Worm (Caenorhabditis elegans) whole organism, L2 larva: ENCODE measurements around the gene fis-2.
"Not testable (repeated sequence)": the region's sequence is repeated elsewhere in the genome, so short reads cannot be mapped to it uniquely, and the experiment has no call there.

ENCODE experiments used
- C34F6.9 ChIP-seq: fragments of 150-350 bp; optimal IDR thresholded peaks from 2 replicates; lab custom pipeline; 2014; ENCODE audit warnings: missing biosample characterization, missing genetic modification characterization
- R02D3.7 ChIP-seq: fragments of 150-350 bp; optimal IDR thresholded peaks from 2 replicates; lab custom pipeline; 2014; ENCODE audit warnings: missing biosample characterization, missing genetic modification characterization
- alr-1 ChIP-seq: fragments of 150-350 bp; optimal IDR thresholded peaks from 2 replicates; lab custom pipeline; 2014; ENCODE audit warnings: missing biosample characterization, missing genetic modification characterization
- ama-1 ChIP-seq: fragments of 150-350 bp; optimal IDR thresholded peaks from 2 replicates; lab custom pipeline; 2018; ENCODE audit warnings: inconsistent platforms
- ceh-16 ChIP-seq: fragments of 150-350 bp; optimal IDR thresholded peaks from 2 replicates; lab custom pipeline; 2014; ENCODE audit warnings: missing biosample characterization, missing genetic modification characterization
- ceh-82 ChIP-seq: fragments of 150-350 bp; optimal IDR thresholded peaks from 2 replicates; lab custom pipeline; 2014; ENCODE audit warnings: missing biosample characterization, missing genetic modification characterization
- dmd-4 ChIP-seq: sonication (generic microtip); optimal IDR thresholded peaks from 2 replicates; lab custom pipeline; 2017; ENCODE audit warnings: missing biosample characterization, missing genetic modification characterization
- fos-1 ChIP-seq: fragments of 150-350 bp; optimal IDR thresholded peaks from 2 replicates; lab custom pipeline; 2014; ENCODE audit warnings: missing biosample characterization, missing genetic modification characterization
- gmeb-1 ChIP-seq: fragments of 150-350 bp; optimal IDR thresholded peaks from 2 replicates; lab custom pipeline; 2014; ENCODE audit warnings: missing biosample characterization, missing genetic modification characterization
- lin-11 ChIP-seq: fragments of 150-350 bp; sonication (generic microtip); optimal IDR thresholded peaks from 2 replicates; lab custom pipeline; 2014; ENCODE audit warnings: missing biosample characterization, missing genetic modification characterization, inconsistent platforms, mixed read lengths
- lin-39 ChIP-seq: fragments of 150-350 bp; optimal IDR thresholded peaks from 2 replicates; lab custom pipeline; 2014; ENCODE audit warnings: missing biosample characterization, missing genetic modification reagents, missing genetic modification characterization
- lsy-2 ChIP-seq, 2 experiments: fragments of 150-350 bp in 1 of 2; sonication (generic microtip) in 1 of 2; optimal IDR thresholded peaks; 2 replicates each; lab custom pipeline; 2014 to 2017; ENCODE audit warnings: missing biosample characterization in 2 of 2, missing genetic modification characterization in 2 of 2
- mab-5 ChIP-seq: fragments of 150-350 bp; optimal IDR thresholded peaks from 2 replicates; lab custom pipeline; 2014; ENCODE audit warnings: missing biosample characterization, missing genetic modification characterization
- mbf-1 ChIP-seq: sonication (generic microtip); optimal IDR thresholded peaks from 2 replicates; lab custom pipeline; 2017; ENCODE audit warnings: missing biosample characterization, missing genetic modification characterization
- mdl-1 ChIP-seq, 2 experiments: fragments of 150-350 bp in 1 of 2; sonication (generic microtip) in 1 of 2; optimal IDR thresholded peaks; 2 replicates each; lab custom pipeline; 2017; ENCODE audit warnings: missing biosample characterization in 2 of 2, missing genetic modification characterization in 2 of 2
- nhr-10 ChIP-seq: sonication (generic microtip); optimal IDR thresholded peaks from 2 replicates; lab custom pipeline; 2017; ENCODE audit warnings: missing biosample characterization, missing genetic modification characterization
- nhr-11 ChIP-seq: fragments of 150-350 bp; optimal IDR thresholded peaks from 2 replicates; lab custom pipeline; 2014; ENCODE audit warnings: missing biosample characterization, missing genetic modification characterization
- nhr-12 ChIP-seq: fragments of 150-350 bp; optimal IDR thresholded peaks from 2 replicates; lab custom pipeline; 2014; ENCODE audit warnings: missing biosample characterization, missing genetic modification characterization
- nhr-129 ChIP-seq: fragments of 150-350 bp; optimal IDR thresholded peaks from 2 replicates; lab custom pipeline; 2014; ENCODE audit warnings: missing biosample characterization, missing genetic modification characterization
- nhr-21 ChIP-seq: fragments of 150-350 bp; optimal IDR thresholded peaks from 2 replicates; lab custom pipeline; 2014; ENCODE audit warnings: missing biosample characterization, missing genetic modification characterization
- nhr-237 ChIP-seq: fragments of 150-350 bp; optimal IDR thresholded peaks from 2 replicates; lab custom pipeline; 2014; ENCODE audit warnings: missing biosample characterization, missing genetic modification characterization
- nhr-25 ChIP-seq: fragments of 150-350 bp; sonication (generic microtip); optimal IDR thresholded peaks from 3 replicates; lab custom pipeline; 2014; ENCODE audit warnings: missing biosample characterization, missing genetic modification characterization
- nhr-6 ChIP-seq: fragments of 150-350 bp; optimal IDR thresholded peaks from 2 replicates; lab custom pipeline; 2014; ENCODE audit warnings: missing biosample characterization, missing genetic modification characterization
- nhr-77 ChIP-seq: fragments of 150-350 bp; optimal IDR thresholded peaks from 2 replicates; lab custom pipeline; 2014; ENCODE audit warnings: missing biosample characterization, missing genetic modification characterization
- peb-1 ChIP-seq: fragments of 150-350 bp; optimal IDR thresholded peaks from 2 replicates; lab custom pipeline; 2014; ENCODE audit warnings: missing biosample characterization, missing genetic modification characterization
- skn-1 ChIP-seq: sonication (generic microtip); optimal IDR thresholded peaks from 2 replicates; lab custom pipeline; 2017; ENCODE audit warnings: missing biosample characterization, missing genetic modification characterization
- sma-3 ChIP-seq: sonication (generic microtip); optimal IDR thresholded peaks from 2 replicates; lab custom pipeline; 2016; ENCODE audit warnings: missing genetic modification reagents, missing genetic modification characterization, missing compliant biosample characterization
- snpc-4 ChIP-seq: fragments of 150-350 bp; optimal IDR thresholded peaks from 2 replicates; lab custom pipeline; 2014; ENCODE audit warnings: missing biosample characterization, missing genetic modification characterization
- zag-1 ChIP-seq: fragments of 150-350 bp; optimal IDR thresholded peaks from 2 replicates; lab custom pipeline; 2014; ENCODE audit warnings: missing biosample characterization, missing genetic modification characterization
- ztf-11 ChIP-seq: sonication (generic microtip); optimal IDR thresholded peaks from 2 replicates; lab custom pipeline; 2017; ENCODE audit warnings: missing biosample characterization, missing genetic modification characterization
- ztf-4 ChIP-seq: fragments of 150-350 bp; optimal IDR thresholded peaks from 2 replicates; lab custom pipeline; 2014; ENCODE audit warnings: missing biosample characterization, missing genetic modification characterization

The fis-2 gene

ce11 chrX:8285169-8285796, at the start of gene fis-2, which contains the start of gene F13B9.2:
Gene fis-2 (minus strand): TSS chrX:8285219.
Gene F13B9.2 (plus strand): TSS chrX:8285683.
- TF ChIP-seq ceh-16 (tag; lab: Kevin White, UChicago): no peak
- TF ChIP-seq ztf-4 (tag; lab: Kevin White, UChicago): no peak
- TF ChIP-seq fos-1 (tag; lab: Kevin White, UChicago): no peak
- no peak for TF ChIP-seq nhr-11 (tag; lab: Kevin White, UChicago)
- no peak for TF ChIP-seq nhr-21 (tag; lab: Kevin White, UChicago)
- no peak for TF ChIP-seq nhr-129 (tag; lab: Kevin White, UChicago)
- no peak for TF ChIP-seq sma-3 (GFP tag; lab: Kevin White, UChicago)
- TF ChIP-seq nhr-77 (tag; lab: Kevin White, UChicago): no peak
- TF ChIP-seq mab-5: no peak
- no peak for TF ChIP-seq lin-39 (tag; lab: Kevin White, UChicago)
- TF ChIP-seq mbf-1 (tag; lab: Kevin White, UChicago): no peak
- TF ChIP-seq nhr-10: no peak
- no peak for TF ChIP-seq C34F6.9
- TF ChIP-seq peb-1 (tag; lab: Kevin White, UChicago): no peak
- no peak for TF ChIP-seq gmeb-1 (tag; lab: Kevin White, UChicago)
- no peak for TF ChIP-seq zag-1
- no peak for TF ChIP-seq mdl-1 (tag; optimal IDR thresholded peaks at IDR 0.05; lab: Kevin White, UChicago)
- no peak for TF ChIP-seq lsy-2 (tag; optimal IDR thresholded peaks at IDR 0.05; lab: Kevin White, UChicago)
- no peak for TF ChIP-seq ztf-11 (tag; lab: Kevin White, UChicago)

ce11 chrX:8327800-8328199, 42.8 kb upstream of the fis-2 start, which contains the start of gene F55E10.4:
Gene F55E10.4 (minus strand): TSS chrX:8327900.
- TF ChIP-seq fos-1 (tag; lab: Kevin White, UChicago): no peak
- TF ChIP-seq C34F6.9: no peak
- no peak for TF ChIP-seq lsy-2 (tag; optimal IDR thresholded peaks at IDR 0.05; lab: Kevin White, UChicago)
- no peak for TF ChIP-seq sma-3 (GFP tag; lab: Kevin White, UChicago)
- no peak for TF ChIP-seq dmd-4 (tag; lab: Kevin White, UChicago)
- no peak for TF ChIP-seq peb-1 (tag; lab: Kevin White, UChicago)
- no peak for TF ChIP-seq nhr-10
- TF ChIP-seq nhr-11 (tag; lab: Kevin White, UChicago): no peak
- no peak for TF ChIP-seq nhr-237
- no peak for TF ChIP-seq ceh-16 (tag; lab: Kevin White, UChicago)
- no peak for TF ChIP-seq nhr-6
- no peak for TF ChIP-seq ceh-82 (tag; lab: Kevin White, UChicago)
- TF ChIP-seq nhr-25: no peak

- TF ChIP-seq snpc-4 (no peak), alr-1 (tag; lab: Kevin White, UChicago) (no peak), ztf-4 (tag; lab: Kevin White, UChicago) (no peak), nhr-10 (no peak)
These were observed 41.4 kb upstream of the fis-2 start, which contains the start of gene R09F10.8 for ce11 chrX:8326394-8326793. Gene R09F10.8 (minus strand): TSS chrX:8326451.

- no peak for TF ChIP-seq nhr-21 (tag; lab: Kevin White, UChicago)
- TF ChIP-seq fos-1 (tag; lab: Kevin White, UChicago): peak; percentile 51
These were observed 38.4 kb upstream of the fis-2 start, which contains the start of gene R09F10.1 for ce11 chrX:8323371-8323770. Gene R09F10.1 (plus strand): TSS chrX:8323592.

- not testable (repeated sequence) for TF ChIP-seq dmd-4, lin-39, skn-1 (tag; lab: Kevin White, UChicago)
These were observed 36.8 kb upstream of the fis-2 start, which contains the start of gene abu-9 for ce11 chrX:8321811-8322210. Gene abu-9 (plus strand): TSS chrX:8322111.

ce11 chrX:8320889-8321288, 35.9 kb upstream of the fis-2 start, which contains the start of gene pqn-57:
Gene pqn-57 (minus strand): TSS chrX:8320989.
- TF ChIP-seq ama-1 (lab: Kevin White, UChicago): no peak
- TF ChIP-seq lin-11 (tag; lab: Kevin White, UChicago): no peak
- TF ChIP-seq mbf-1 (tag; lab: Kevin White, UChicago): no peak
- TF ChIP-seq nhr-12: no peak
- no peak for TF ChIP-seq R02D3.7 (tag; lab: Kevin White, UChicago)
- TF ChIP-seq alr-1 (tag; lab: Kevin White, UChicago): no peak
- TF ChIP-seq nhr-25: no peak
